Worm (Caenorhabditis elegans) whole organism, L1 larva: ENCODE measurements around the gene B0507.2.

Experiments
- C16A3.4 ChIP-seq: fragments of 150-350 bp; optimal IDR thresholded peaks from 2 replicates; lab custom pipeline; 2014; ENCODE audit warnings: missing biosample characterization, missing genetic modification characterization
- F16B12.6 ChIP-seq: fragments of 150-350 bp; optimal IDR thresholded peaks from 2 replicates; lab custom pipeline; 2014; ENCODE audit warnings: missing biosample characterization, missing genetic modification characterization
- ceh-63 ChIP-seq: fragments of 200-800 bp; sonication (Bioruptor generic); optimal IDR thresholded peaks from 2 replicates; lab custom pipeline; 2018; ENCODE audit warnings: mild to moderate bottlenecking, missing genetic modification characterization, missing compliant biosample characterization
- ceh-8 ChIP-seq: fragments of 200-800 bp; sonication (Bioruptor generic); optimal IDR thresholded peaks from 2 replicates; lab custom pipeline; 2018; ENCODE audit warnings: mild to moderate bottlenecking, missing genetic modification characterization, moderate library complexity, missing compliant biosample characterization
- ceh-90 ChIP-seq: sonication (generic microtip); optimal IDR thresholded peaks from 2 replicates; lab custom pipeline; 2016; ENCODE audit warnings: missing genetic modification characterization, missing compliant biosample characterization
- ces-1 ChIP-seq: fragments of 150-350 bp; optimal IDR thresholded peaks from 2 replicates; lab custom pipeline; 2014; ENCODE audit warnings: missing biosample characterization, missing genetic modification reagents, missing genetic modification characterization
- dpl-1 ChIP-seq, 3 experiments: fragments of 150-350 bp in 2 of 3; sonication (generic microtip) in 1 of 3; optimal IDR thresholded peaks; 2 replicates each; lab custom pipeline; 2014 to 2017; ENCODE audit warnings: missing biosample characterization in 3 of 3, missing genetic modification characterization in 3 of 3, missing genetic modification reagents in 3 of 3
- dsc-1 ChIP-seq: sonication (generic microtip); optimal IDR thresholded peaks from 2 replicates; lab custom pipeline; 2016; ENCODE audit warnings: mild to moderate bottlenecking, missing genetic modification characterization, missing compliant biosample characterization
- efl-1 ChIP-seq, 4 experiments: fragments of 150-350 bp; optimal IDR thresholded peaks in 3 of 4; peaks in 1 of 4; 1 replicate in 1 of 4; 2 replicates in 3 of 4; lab custom pipeline; 2014; ENCODE audit warnings: missing biosample characterization in 2 of 4, missing genetic modification characterization in 2 of 4, missing genetic modification reagents in 2 of 4
- efl-3 ChIP-seq: fragments of 200-800 bp; sonication (Bioruptor generic); optimal IDR thresholded peaks from 2 replicates; lab custom pipeline; 2018; ENCODE audit warnings: mild to moderate bottlenecking, missing genetic modification characterization, missing compliant biosample characterization
- egl-27 ChIP-seq, 2 experiments: fragments of 150-350 bp in 1 of 2; sonication (generic microtip); optimal IDR thresholded peaks; 3 replicates each; lab custom pipeline; 2017 to 2018; ENCODE audit warnings: missing biosample characterization in 2 of 2, missing genetic modification characterization in 2 of 2, missing genetic modification reagents in 2 of 2
- elt-2 ChIP-seq: sonication (generic microtip); optimal IDR thresholded peaks from 2 replicates; lab custom pipeline; 2016; ENCODE audit warnings: missing genetic modification characterization, mild to moderate bottlenecking, inconsistent platforms, missing compliant biosample characterization, missing genetic modification reagents
- fkh-10 ChIP-seq: sonication (generic microtip); optimal IDR thresholded peaks from 2 replicates; lab custom pipeline; 2017; ENCODE audit warnings: missing biosample characterization, missing genetic modification reagents, missing genetic modification characterization
- fkh-4 ChIP-seq: sonication (generic microtip); optimal IDR thresholded peaks from 2 replicates; lab custom pipeline; 2016; ENCODE audit warnings: missing compliant biosample characterization, missing genetic modification characterization, borderline replicate concordance
- fkh-8 ChIP-seq: sonication (generic microtip); optimal IDR thresholded peaks from 2 replicates; lab custom pipeline; 2016; ENCODE audit warnings: mild to moderate bottlenecking, missing genetic modification characterization, missing compliant biosample characterization
- fos-1 ChIP-seq: fragments of 150-350 bp; optimal IDR thresholded peaks from 2 replicates; lab custom pipeline; 2014; ENCODE audit warnings: missing biosample characterization, missing genetic modification characterization
- hlh-17 ChIP-seq: fragments of 200-800 bp; sonication (Bioruptor generic); optimal IDR thresholded peaks from 2 replicates; lab custom pipeline; 2018; ENCODE audit warnings: missing genetic modification characterization, mild to moderate bottlenecking, missing compliant biosample characterization, moderate library complexity, borderline replicate concordance
- hlh-4 ChIP-seq: sonication (generic microtip); optimal IDR thresholded peaks from 2 replicates; lab custom pipeline; 2016; ENCODE audit warnings: mild to moderate bottlenecking, missing genetic modification characterization, missing compliant biosample characterization
- irx-1 ChIP-seq: sonication (generic microtip); optimal IDR thresholded peaks from 2 replicates; lab custom pipeline; 2016; ENCODE audit warnings: missing genetic modification characterization, missing compliant biosample characterization
- isw-1 ChIP-seq: fragments of 200-800 bp; sonication (Bioruptor generic); IDR thresholded peaks from 2 replicates; pipeline ENCODE4 v1.3.6; 2022; ENCODE audit warnings: missing genetic modification characterization, missing compliant biosample characterization
- lin-13 ChIP-seq: fragments of 150-350 bp; optimal IDR thresholded peaks from 2 replicates; lab custom pipeline; 2014; ENCODE audit warnings: missing biosample characterization, missing genetic modification reagents, missing genetic modification characterization
- lin-35 ChIP-seq, 2 experiments: fragments of 150-350 bp; optimal IDR thresholded peaks; 2 replicates each; lab custom pipeline; 2014; ENCODE audit warnings: missing biosample characterization in 2 of 2, missing genetic modification characterization in 2 of 2, missing genetic modification reagents in 2 of 2
- lin-39 ChIP-seq: fragments of 150-350 bp; optimal IDR thresholded peaks from 2 replicates; lab custom pipeline; 2014; ENCODE audit warnings: missing biosample characterization, missing genetic modification reagents, missing genetic modification characterization
- lir-3 ChIP-seq: sonication (generic microtip); optimal IDR thresholded peaks from 2 replicates; lab custom pipeline; 2016; ENCODE audit warnings: mild to moderate bottlenecking, missing genetic modification characterization, moderate library complexity, missing compliant biosample characterization; ENCODE audit not compliant: poor library complexity
- lsy-2 ChIP-seq, 2 experiments: fragments of 150-350 bp; optimal IDR thresholded peaks; 2 replicates each; lab custom pipeline; 2014; ENCODE audit warnings: missing biosample characterization in 2 of 2, missing genetic modification characterization in 2 of 2
- mab-9 ChIP-seq: fragments of 200-800 bp; sonication (Bioruptor generic); IDR thresholded peaks from 2 replicates; pipeline ENCODE4 v1.3.6; 2022; ENCODE audit warnings: missing genetic modification reagents, missing genetic modification characterization, missing compliant biosample characterization
- mef-2 ChIP-seq: fragments of 150-350 bp; optimal IDR thresholded peaks from 2 replicates; lab custom pipeline; 2014; ENCODE audit warnings: missing biosample characterization, missing genetic modification characterization
- mep-1 ChIP-seq: fragments of 150-350 bp; optimal IDR thresholded peaks from 2 replicates; lab custom pipeline; 2014; ENCODE audit warnings: missing biosample characterization, missing genetic modification characterization
- nhr-11 ChIP-seq: fragments of 150-350 bp; optimal IDR thresholded peaks from 2 replicates; lab custom pipeline; 2014; ENCODE audit warnings: missing biosample characterization, missing genetic modification characterization
- nhr-20 ChIP-seq: sonication (generic microtip); optimal IDR thresholded peaks from 2 replicates; lab custom pipeline; 2016; ENCODE audit warnings: mild to moderate bottlenecking, missing genetic modification characterization, missing compliant biosample characterization
- nhr-28 ChIP-seq: fragments of 150-350 bp; optimal IDR thresholded peaks from 2 replicates; lab custom pipeline; 2014; ENCODE audit warnings: missing biosample characterization, missing genetic modification characterization
- nhr-71 ChIP-seq: sonication (generic microtip); optimal IDR thresholded peaks from 2 replicates; lab custom pipeline; 2016; ENCODE audit warnings: mild to moderate bottlenecking, missing genetic modification characterization, moderate library complexity, missing compliant biosample characterization
- nhr-76 ChIP-seq: sonication (generic microtip); optimal IDR thresholded peaks from 2 replicates; lab custom pipeline; 2017; ENCODE audit warnings: missing biosample characterization, missing genetic modification characterization
- nhr-84 ChIP-seq: sonication (generic microtip); optimal IDR thresholded peaks from 2 replicates; lab custom pipeline; 2017; ENCODE audit warnings: missing biosample characterization, missing genetic modification characterization
- nhr-90 ChIP-seq: sonication (generic microtip); optimal IDR thresholded peaks from 2 replicates; lab custom pipeline; 2016; ENCODE audit warnings: mild to moderate bottlenecking, missing genetic modification characterization, missing compliant biosample characterization; ENCODE audit not compliant: poor library complexity
- pag-3 ChIP-seq: sonication (generic microtip); optimal IDR thresholded peaks from 2 replicates; lab custom pipeline; 2017; ENCODE audit warnings: missing genetic modification characterization, mild to moderate bottlenecking, missing compliant biosample characterization, antibody characterized with exemption, borderline replicate concordance; ENCODE audit not compliant: insufficient read depth
- pax-3 ChIP-seq: fragments of 200-800 bp; sonication (Bioruptor generic); optimal IDR thresholded peaks from 2 replicates; lab custom pipeline; 2018; ENCODE audit warnings: mild to moderate bottlenecking, missing genetic modification characterization, moderate library complexity, missing compliant biosample characterization
- pqm-1 ChIP-seq: sonication (generic microtip); optimal IDR thresholded peaks from 3 replicates; lab custom pipeline; 2017; ENCODE audit warnings: missing biosample characterization, missing genetic modification characterization
- rnt-1 ChIP-seq: sonication (generic microtip); optimal IDR thresholded peaks from 2 replicates; lab custom pipeline; 2016; ENCODE audit warnings: mild to moderate bottlenecking, missing genetic modification characterization, moderate library complexity, missing compliant biosample characterization
- skn-1 ChIP-seq: fragments of 150-350 bp; optimal IDR thresholded peaks from 2 replicates; lab custom pipeline; 2014; ENCODE audit warnings: missing biosample characterization, missing genetic modification characterization
- snu-23 ChIP-seq: sonication (generic microtip); optimal IDR thresholded peaks from 2 replicates; lab custom pipeline; 2016; ENCODE audit warnings: missing genetic modification characterization, missing compliant biosample characterization
- swsn-7 ChIP-seq: sonication (generic microtip); optimal IDR thresholded peaks from 2 replicates; lab custom pipeline; 2016; ENCODE audit warnings: missing genetic modification characterization, missing compliant biosample characterization
- tlp-1 ChIP-seq: fragments of 150-350 bp; optimal IDR thresholded peaks from 2 replicates; lab custom pipeline; 2014; ENCODE audit warnings: missing biosample characterization, missing genetic modification characterization
- unc-30 ChIP-seq: sonication (generic microtip); optimal IDR thresholded peaks from 2 replicates; lab custom pipeline; 2017; ENCODE audit warnings: missing biosample characterization, missing genetic modification characterization
- unc-62 ChIP-seq: fragments of 150-350 bp; optimal IDR thresholded peaks from 2 replicates; lab custom pipeline; 2014; ENCODE audit warnings: missing biosample characterization, missing genetic modification reagents, missing genetic modification characterization
- unc-86 ChIP-seq: sonication (generic microtip); optimal IDR thresholded peaks from 2 replicates; lab custom pipeline; 2016; ENCODE audit warnings: missing genetic modification characterization, missing compliant biosample characterization
- unc-98 ChIP-seq: fragments of 200-800 bp; sonication (Bioruptor generic); IDR thresholded peaks from 2 replicates; pipeline ENCODE4 v1.3.6; 2022; ENCODE audit warnings: missing genetic modification characterization, missing compliant biosample characterization
- vab-15 ChIP-seq: sonication (generic microtip); optimal IDR thresholded peaks from 2 replicates; lab custom pipeline; 2017; ENCODE audit warnings: missing genotype, mild to moderate bottlenecking, missing genetic modification characterization, missing compliant biosample characterization
- xbp-1 ChIP-seq: sonication (generic microtip); optimal IDR thresholded peaks from 2 replicates; lab custom pipeline; 2016; ENCODE audit warnings: missing genetic modification characterization, missing compliant biosample characterization
- zag-1 ChIP-seq: fragments of 150-350 bp; optimal IDR thresholded peaks from 2 replicates; lab custom pipeline; 2014; ENCODE audit warnings: missing biosample characterization, missing genetic modification characterization
- ztf-11 ChIP-seq, 2 experiments: sonication (generic microtip); optimal IDR thresholded peaks; 2 replicates each; lab custom pipeline; 2016 to 2017; ENCODE audit warnings: missing genetic modification characterization in 2 of 2, missing biosample characterization in 1 of 2, missing compliant biosample characterization in 1 of 2
- ztf-4 ChIP-seq: fragments of 150-350 bp; optimal IDR thresholded peaks from 2 replicates; lab custom pipeline; 2014; ENCODE audit warnings: missing biosample characterization, missing genetic modification characterization

The B0507.2 gene

DNA sequence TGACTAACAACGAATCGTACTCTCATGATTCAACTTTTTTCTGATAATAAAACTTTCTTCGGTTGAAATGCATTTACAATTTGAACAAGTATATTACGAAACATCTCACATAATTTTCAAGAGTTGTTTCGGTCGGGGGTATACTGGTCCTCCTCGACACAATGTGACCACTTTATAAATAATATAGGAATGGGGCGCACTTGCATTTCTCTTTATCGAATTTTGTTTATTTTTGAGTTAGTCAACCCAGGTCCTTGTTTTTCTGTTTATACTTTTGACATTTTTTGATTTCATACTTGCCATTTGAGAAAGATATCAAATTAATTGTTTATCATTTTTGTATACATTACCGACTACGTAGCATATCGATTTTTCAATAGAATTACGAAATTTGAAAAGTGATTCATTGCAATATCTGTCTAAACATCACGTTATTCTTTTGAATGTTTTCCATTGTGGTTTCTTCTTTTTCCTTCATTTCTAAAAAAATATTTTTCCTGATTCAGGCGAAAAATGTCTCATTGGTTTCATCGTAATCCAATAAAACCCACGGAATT, at the start of gene B0507.2:
TSS of gene B0507.2 (plus strand) at position 507 of the 557 bp plus-strand sequence.
- no peak for TF ChIP-seq unc-30 (tag; lab: Kevin White, UChicago)
- no peak for TF ChIP-seq nhr-11 (tag; lab: Kevin White, UChicago)
- peak; percentile 1 for TF ChIP-seq nhr-71 (tag; lab: Kevin White, UChicago)
- peak; percentile 43 for TF ChIP-seq skn-1 (tag; lab: Kevin White, UChicago)
- no peak for TF ChIP-seq lin-39 (tag; lab: Kevin White, UChicago)
- peak; percentile 5 for TF ChIP-seq C16A3.4 (tag; lab: Kevin White, UChicago)
- TF ChIP-seq mep-1 (tag; lab: Kevin White, UChicago): no peak
- TF ChIP-seq rnt-1 (tag; lab: Kevin White, UChicago): no peak
- TF ChIP-seq mab-9 (GFP tag; lab: Robert Waterston, UW): no peak
- TF ChIP-seq hlh-4 (tag; lab: Kevin White, UChicago): no peak
- TF ChIP-seq lin-35 (GFP tag; optimal IDR thresholded peaks at IDR 0.05; lab: Kevin White, UChicago): peak; percentile 16 to 24
- no peak for TF ChIP-seq ztf-4 (tag; lab: Kevin White, UChicago)
- no peak for TF ChIP-seq unc-86
- TF ChIP-seq pqm-1: no peak
- no peak for TF ChIP-seq unc-98 (GFP tag; lab: Robert Waterston, UW)
- no peak for TF ChIP-seq ces-1 (GFP tag; lab: Kevin White, UChicago)
- no peak for TF ChIP-seq nhr-28 (tag; lab: Kevin White, UChicago)
- TF ChIP-seq zag-1 (tag; lab: Kevin White, UChicago): no peak
- no peak for TF ChIP-seq nhr-90 (tag; lab: Kevin White, UChicago)
- peak in 1 of 3 experiments; percentile 38 for TF ChIP-seq dpl-1 (GFP tag; optimal IDR thresholded peaks at IDR 0.05; lab: Kevin White, UChicago)
- no peak for TF ChIP-seq fkh-8 (tag; lab: Kevin White, UChicago)
- TF ChIP-seq lsy-2 (tag; optimal IDR thresholded peaks at IDR 0.05; lab: Kevin White, UChicago): peak in 1 of 2 experiments; percentile 35
- no peak for TF ChIP-seq pax-3
- no peak for TF ChIP-seq fkh-10 (GFP tag; lab: Kevin White, UChicago)
- no peak for TF ChIP-seq dsc-1 (tag; lab: Kevin White, UChicago)
- TF ChIP-seq irx-1 (tag; lab: Kevin White, UChicago): peak; percentile 49
- no peak for TF ChIP-seq isw-1 (GFP tag; lab: Robert Waterston, UW)
- no peak for TF ChIP-seq tlp-1
- no peak for TF ChIP-seq ztf-11 (tag; optimal IDR thresholded peaks at IDR 0.05; lab: Kevin White, UChicago)
- no peak for TF ChIP-seq lir-3 (tag; lab: Kevin White, UChicago)
- TF ChIP-seq ceh-90: no peak
- TF ChIP-seq ceh-8: no peak
- TF ChIP-seq mef-2 (tag; lab: Kevin White, UChicago): no peak
- TF ChIP-seq fkh-4 (tag; lab: Kevin White, UChicago): no peak
- TF ChIP-seq unc-62 (GFP tag; lab: Kevin White, UChicago): no peak
- TF ChIP-seq hlh-17 (GFP tag; lab: Kevin White, UChicago): no peak
- no peak for TF ChIP-seq vab-15
- peak in 1 of 2 experiments; percentile 7 for TF ChIP-seq efl-1 (optimal IDR thresholded peaks at IDR 0.05; lab: Kevin White, UChicago)
- no peak for TF ChIP-seq efl-1 (GFP tag; optimal IDR thresholded peaks at IDR 0.05 in 1 of 2; lab: Kevin White, UChicago)
- TF ChIP-seq xbp-1 (tag; lab: Kevin White, UChicago): no peak
- no peak for TF ChIP-seq nhr-84
- TF ChIP-seq egl-27 (tag; optimal IDR thresholded peaks at IDR 0.05; lab: Kevin White, UChicago): no peak
- TF ChIP-seq fos-1 (tag; lab: Kevin White, UChicago): no peak
- no peak for TF ChIP-seq pag-3
- TF ChIP-seq F16B12.6 (tag; lab: Kevin White, UChicago): no peak
- peak; percentile 6 for TF ChIP-seq elt-2 (tag; lab: Kevin White, UChicago)
- TF ChIP-seq swsn-7 (tag; lab: Kevin White, UChicago): no peak
- TF ChIP-seq lin-13 (GFP tag; lab: Kevin White, UChicago): no peak
- TF ChIP-seq ceh-63 (GFP tag; lab: Kevin White, UChicago): no peak
- TF ChIP-seq nhr-76: no peak
- TF ChIP-seq snu-23: peak; percentile 1
- no peak for TF ChIP-seq nhr-20
- TF ChIP-seq efl-3 (GFP tag; lab: Kevin White, UChicago): no peak
